Worm (Caenorhabditis elegans) whole organism, L2 larva: ENCODE results near the gene F13H10.3.

Source experiments
- F13H6.1 ChIP-seq: sonication (generic microtip); optimal IDR thresholded peaks from 2 replicates; lab custom pipeline; 2016; ENCODE audit warnings: missing genetic modification characterization, missing compliant biosample characterization
- R02D3.7 ChIP-seq: fragments of 150-350 bp; optimal IDR thresholded peaks from 2 replicates; lab custom pipeline; 2014; ENCODE audit warnings: missing biosample characterization, missing genetic modification characterization
- Y55F3AM.14 ChIP-seq: fragments of 200-800 bp; sonication (Bioruptor generic); optimal IDR thresholded peaks from 2 replicates; lab custom pipeline; 2018; ENCODE audit warnings: mild to moderate bottlenecking, missing genetic modification characterization, missing compliant biosample characterization
- ZK546.5 ChIP-seq: sonication (generic microtip); optimal IDR thresholded peaks from 2 replicates; lab custom pipeline; 2017; ENCODE audit warnings: missing biosample characterization, missing genetic modification characterization
- alr-1 ChIP-seq: fragments of 150-350 bp; optimal IDR thresholded peaks from 2 replicates; lab custom pipeline; 2014; ENCODE audit warnings: missing biosample characterization, missing genetic modification characterization
- aly-2 ChIP-seq: fragments of 150-350 bp; optimal IDR thresholded peaks from 2 replicates; lab custom pipeline; 2014; ENCODE audit warnings: missing biosample characterization, missing genetic modification characterization
- ama-1 ChIP-seq: fragments of 150-350 bp; optimal IDR thresholded peaks from 2 replicates; lab custom pipeline; 2018; ENCODE audit warnings: inconsistent platforms
- blmp-1 ChIP-seq: sonication (generic microtip); optimal IDR thresholded peaks from 2 replicates; lab custom pipeline; 2017; ENCODE audit warnings: missing genetic modification characterization, mild to moderate bottlenecking, missing compliant biosample characterization, antibody characterized with exemption, moderate library complexity; ENCODE audit not compliant: insufficient read depth
- ceh-16 ChIP-seq: fragments of 150-350 bp; optimal IDR thresholded peaks from 2 replicates; lab custom pipeline; 2014; ENCODE audit warnings: missing biosample characterization, missing genetic modification characterization
- ceh-82 ChIP-seq: fragments of 150-350 bp; optimal IDR thresholded peaks from 2 replicates; lab custom pipeline; 2014; ENCODE audit warnings: missing biosample characterization, missing genetic modification characterization
- crh-2 ChIP-seq: sonication (generic microtip); optimal IDR thresholded peaks from 2 replicates; lab custom pipeline; 2017; ENCODE audit warnings: missing biosample characterization, missing genetic modification characterization
- egl-27 ChIP-seq: sonication (generic microtip); optimal IDR thresholded peaks from 3 replicates; lab custom pipeline; 2017; ENCODE audit warnings: missing biosample characterization, missing genetic modification reagents, missing genetic modification characterization
- elt-3 ChIP-seq: sonication (generic microtip); optimal IDR thresholded peaks from 2 replicates; lab custom pipeline; 2017; ENCODE audit warnings: missing biosample characterization, missing genetic modification characterization
- fos-1 ChIP-seq: fragments of 150-350 bp; optimal IDR thresholded peaks from 2 replicates; lab custom pipeline; 2014; ENCODE audit warnings: missing biosample characterization, missing genetic modification characterization
- gmeb-1 ChIP-seq: fragments of 150-350 bp; optimal IDR thresholded peaks from 2 replicates; lab custom pipeline; 2014; ENCODE audit warnings: missing biosample characterization, missing genetic modification characterization
- lin-11 ChIP-seq: fragments of 150-350 bp; sonication (generic microtip); optimal IDR thresholded peaks from 2 replicates; lab custom pipeline; 2014; ENCODE audit warnings: missing biosample characterization, missing genetic modification characterization, inconsistent platforms, mixed read lengths
- lin-13 ChIP-seq: fragments of 150-350 bp; optimal IDR thresholded peaks from 2 replicates; lab custom pipeline; 2014; ENCODE audit warnings: missing biosample characterization, missing genetic modification reagents, missing genetic modification characterization
- lsy-2 ChIP-seq, 2 experiments: fragments of 150-350 bp in 1 of 2; sonication (generic microtip) in 1 of 2; optimal IDR thresholded peaks; 2 replicates each; lab custom pipeline; 2014 to 2017; ENCODE audit warnings: missing biosample characterization in 2 of 2, missing genetic modification characterization in 2 of 2
- mab-5 ChIP-seq: fragments of 150-350 bp; optimal IDR thresholded peaks from 2 replicates; lab custom pipeline; 2014; ENCODE audit warnings: missing biosample characterization, missing genetic modification characterization
- mbf-1 ChIP-seq: sonication (generic microtip); optimal IDR thresholded peaks from 2 replicates; lab custom pipeline; 2017; ENCODE audit warnings: missing biosample characterization, missing genetic modification characterization
- mdl-1 ChIP-seq, 2 experiments: fragments of 150-350 bp in 1 of 2; sonication (generic microtip) in 1 of 2; optimal IDR thresholded peaks; 2 replicates each; lab custom pipeline; 2017; ENCODE audit warnings: missing biosample characterization in 2 of 2, missing genetic modification characterization in 2 of 2
- nhr-10 ChIP-seq: sonication (generic microtip); optimal IDR thresholded peaks from 2 replicates; lab custom pipeline; 2017; ENCODE audit warnings: missing biosample characterization, missing genetic modification characterization
- nhr-11 ChIP-seq: fragments of 150-350 bp; optimal IDR thresholded peaks from 2 replicates; lab custom pipeline; 2014; ENCODE audit warnings: missing biosample characterization, missing genetic modification characterization
- nhr-129 ChIP-seq: fragments of 150-350 bp; optimal IDR thresholded peaks from 2 replicates; lab custom pipeline; 2014; ENCODE audit warnings: missing biosample characterization, missing genetic modification characterization
- nhr-23 ChIP-seq: fragments of 150-350 bp; optimal IDR thresholded peaks from 2 replicates; lab custom pipeline; 2014; ENCODE audit warnings: missing biosample characterization, missing genetic modification reagents, missing genetic modification characterization
- nhr-25 ChIP-seq: fragments of 150-350 bp; sonication (generic microtip); optimal IDR thresholded peaks from 3 replicates; lab custom pipeline; 2014; ENCODE audit warnings: missing biosample characterization, missing genetic modification characterization
- nhr-6 ChIP-seq: fragments of 150-350 bp; optimal IDR thresholded peaks from 2 replicates; lab custom pipeline; 2014; ENCODE audit warnings: missing biosample characterization, missing genetic modification characterization
- nhr-77 ChIP-seq: fragments of 150-350 bp; optimal IDR thresholded peaks from 2 replicates; lab custom pipeline; 2014; ENCODE audit warnings: missing biosample characterization, missing genetic modification characterization
- sem-4 ChIP-seq: fragments of 150-350 bp; optimal IDR thresholded peaks from 2 replicates; lab custom pipeline; 2014; ENCODE audit warnings: missing biosample characterization, missing genetic modification reagents, missing genetic modification characterization
- skn-1 ChIP-seq: sonication (generic microtip); optimal IDR thresholded peaks from 2 replicates; lab custom pipeline; 2017; ENCODE audit warnings: missing biosample characterization, missing genetic modification characterization
- sma-3 ChIP-seq: sonication (generic microtip); optimal IDR thresholded peaks from 2 replicates; lab custom pipeline; 2016; ENCODE audit warnings: missing genetic modification reagents, missing genetic modification characterization, missing compliant biosample characterization
- sma-9 ChIP-seq, 2 experiments: fragments of 150-350 bp in 1 of 2; sonication (generic microtip) in 1 of 2; optimal IDR thresholded peaks; 2 replicates each; lab custom pipeline; 2014 to 2016; ENCODE audit warnings: missing genetic modification characterization in 2 of 2, mild to moderate bottlenecking in 1 of 2, missing biosample characterization in 1 of 2, missing compliant biosample characterization in 1 of 2, missing genetic modification reagents in 1 of 2, moderate library complexity in 1 of 2
- unc-39 ChIP-seq: fragments of 150-350 bp; optimal IDR thresholded peaks from 2 replicates; lab custom pipeline; 2014; ENCODE audit warnings: missing biosample characterization, missing genetic modification characterization
- unc-62 ChIP-seq: fragments of 150-350 bp; optimal IDR thresholded peaks from 2 replicates; lab custom pipeline; 2014; ENCODE audit warnings: missing biosample characterization, missing genetic modification reagents, missing genetic modification characterization
- zag-1 ChIP-seq: fragments of 150-350 bp; optimal IDR thresholded peaks from 2 replicates; lab custom pipeline; 2014; ENCODE audit warnings: missing biosample characterization, missing genetic modification characterization
- ztf-1 ChIP-seq: fragments of 200-800 bp; sonication (Bioruptor generic); conservative IDR thresholded peaks from 2 replicates; pipeline ENCODE4 v1.3.6; 2022; ENCODE audit warnings: missing genetic modification characterization, missing compliant biosample characterization
- ztf-11 ChIP-seq: sonication (generic microtip); optimal IDR thresholded peaks from 2 replicates; lab custom pipeline; 2017; ENCODE audit warnings: missing biosample characterization, missing genetic modification characterization
- ztf-4 ChIP-seq: fragments of 150-350 bp; optimal IDR thresholded peaks from 2 replicates; lab custom pipeline; 2014; ENCODE audit warnings: missing biosample characterization, missing genetic modification characterization

Gene F13H10.3

DNA sequence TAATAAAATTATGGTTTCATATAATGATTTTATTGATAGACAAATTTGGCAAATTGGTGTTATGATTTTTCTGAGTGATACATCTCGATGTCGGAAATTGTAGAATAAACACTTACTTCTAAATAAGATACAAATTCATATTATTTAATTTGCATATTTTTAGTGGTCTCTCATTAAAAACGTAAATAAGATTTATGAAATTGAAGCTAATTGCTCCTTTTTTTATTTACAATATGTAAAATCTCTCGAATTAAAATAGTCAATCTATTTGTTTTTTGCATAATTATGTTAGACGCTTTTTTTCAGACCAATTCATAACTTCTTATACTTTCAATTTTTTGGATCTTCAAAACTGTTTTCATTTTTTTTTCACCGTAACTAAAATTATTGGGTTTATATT, 16.5 kb upstream of the F13H10.3 start, which contains the start of gene hrg-6:
Gene hrg-6 (plus strand): TSS at position 301 of the 400 bp plus-strand sequence.
- no peak for TF ChIP-seq skn-1 (tag; lab: Kevin White, UChicago)
- no peak for TF ChIP-seq ceh-16 (tag; lab: Kevin White, UChicago)
- no peak for TF ChIP-seq lin-11
- TF ChIP-seq F13H6.1 (tag; lab: Kevin White, UChicago) = no peak
- TF ChIP-seq zag-1 (tag; lab: Kevin White, UChicago) = no peak
- TF ChIP-seq Y55F3AM.14 (GFP tag; lab: Kevin White, UChicago) = no peak
- TF ChIP-seq lin-13 = no peak
- TF ChIP-seq alr-1 (tag; lab: Kevin White, UChicago) = no peak
- TF ChIP-seq R02D3.7 (tag; lab: Kevin White, UChicago) = no peak
- no peak for TF ChIP-seq mdl-1 (tag; optimal IDR thresholded peaks at IDR 0.05; lab: Kevin White, UChicago)
- no peak for TF ChIP-seq ztf-1 (GFP tag; lab: Robert Waterston, UW)
- TF ChIP-seq ZK546.5 (tag; lab: Kevin White, UChicago) = no peak
- TF ChIP-seq nhr-77 = no peak
- no peak for TF ChIP-seq ama-1 (lab: Kevin White, UChicago)
- TF ChIP-seq nhr-129 (tag; lab: Kevin White, UChicago) = no peak
- TF ChIP-seq nhr-10 (tag; lab: Kevin White, UChicago) = no peak
- TF ChIP-seq nhr-23 = no peak
- TF ChIP-seq ztf-11 (tag; lab: Kevin White, UChicago) = no peak

DNA sequence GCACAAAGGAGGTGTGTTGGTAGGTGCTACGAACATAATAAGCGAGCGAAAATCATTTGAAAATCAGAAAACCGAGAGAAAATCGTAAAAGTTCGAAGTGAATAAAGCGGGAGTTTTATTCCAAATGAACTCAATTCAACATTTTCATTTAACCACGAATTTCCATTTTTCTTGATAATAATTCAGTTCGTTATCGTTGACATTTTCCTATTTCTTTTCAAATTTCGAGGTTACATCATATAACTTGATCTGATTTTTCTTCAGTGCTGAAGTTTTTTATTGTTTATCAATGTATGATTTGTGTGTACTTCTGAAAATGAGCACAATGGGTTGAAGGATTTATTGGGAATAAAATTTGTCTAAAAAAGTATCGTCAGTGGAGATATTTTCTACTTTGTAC, 15.9 kb upstream of the F13H10.3 start:
- no peak for TF ChIP-seq aly-2 (tag; lab: Kevin White, UChicago)
- TF ChIP-seq nhr-6 (tag; lab: Kevin White, UChicago) = no peak
- peak; percentile 57 for TF ChIP-seq nhr-129 (tag; lab: Kevin White, UChicago)
- peak; percentile 50 for TF ChIP-seq crh-2
- TF ChIP-seq fos-1 (tag; lab: Kevin White, UChicago) = peak; percentile 83
- peak; percentile 20 for TF ChIP-seq gmeb-1 (tag; lab: Kevin White, UChicago)

DNA sequence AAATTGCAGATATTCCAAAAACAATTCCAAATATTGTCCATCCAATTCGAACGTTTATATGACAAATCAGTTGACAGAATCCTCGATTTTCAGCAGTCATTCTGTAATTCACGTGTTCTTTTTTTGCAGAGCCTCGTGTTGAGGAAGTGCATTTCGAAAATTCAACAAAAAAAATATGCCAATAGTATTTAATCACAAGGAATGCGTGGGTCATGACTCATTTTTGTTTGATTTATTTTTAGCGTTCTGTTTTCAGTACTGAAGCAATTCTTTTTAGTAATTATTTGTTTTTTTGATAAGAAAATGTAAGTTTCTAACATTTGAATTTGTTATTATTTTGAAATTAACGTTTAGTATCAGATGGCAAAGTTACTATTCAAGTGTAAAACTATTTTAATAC, 15.1 kb upstream of the F13H10.3 start, which contains the start of gene hrg-4:
Gene hrg-4 (minus strand): TSS at position 101 of the 400 bp plus-strand sequence.
- TF ChIP-seq mab-5 (tag; lab: Kevin White, UChicago) = no peak

DNA sequence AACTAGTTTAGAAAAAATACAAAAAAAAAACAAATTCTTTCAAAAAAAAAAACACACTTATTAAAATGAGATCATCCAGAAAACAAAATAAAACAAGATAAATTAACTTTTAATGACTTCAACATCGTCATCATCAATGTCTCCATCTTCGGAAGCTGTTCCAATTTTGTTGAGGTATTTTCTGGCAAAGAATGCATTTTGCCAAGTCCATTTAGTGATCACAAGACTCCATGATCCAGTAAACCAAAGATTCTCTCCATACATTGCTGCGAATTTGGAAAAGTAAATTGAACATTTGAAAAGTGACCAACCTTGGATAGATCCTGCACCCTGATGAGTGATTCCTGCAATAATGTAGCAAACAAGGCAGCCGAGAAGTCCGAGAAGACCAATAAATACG, 14.4 kb upstream of the F13H10.3 start:
- no peak for TF ChIP-seq Y55F3AM.14 (GFP tag; lab: Kevin White, UChicago)
- TF ChIP-seq skn-1 (tag; lab: Kevin White, UChicago) = no peak
- no peak for TF ChIP-seq fos-1 (tag; lab: Kevin White, UChicago)
- TF ChIP-seq ZK546.5 (tag; lab: Kevin White, UChicago) = no peak
- no peak for TF ChIP-seq ceh-82 (tag; lab: Kevin White, UChicago)
- TF ChIP-seq mbf-1 = no peak
- no peak for TF ChIP-seq ztf-4 (tag; lab: Kevin White, UChicago)
- TF ChIP-seq nhr-129 (tag; lab: Kevin White, UChicago) = no peak
- no peak for TF ChIP-seq nhr-25 (tag; lab: Kevin White, UChicago)
- TF ChIP-seq nhr-23 = no peak
- no peak for TF ChIP-seq lin-13
- TF ChIP-seq unc-62 (GFP tag; lab: Kevin White, UChicago) = no peak
- TF ChIP-seq ceh-16 (tag; lab: Kevin White, UChicago) = no peak
- no peak for TF ChIP-seq nhr-11
- TF ChIP-seq F13H6.1 (tag; lab: Kevin White, UChicago) = no peak
- no peak for TF ChIP-seq zag-1 (tag; lab: Kevin White, UChicago)

DNA sequence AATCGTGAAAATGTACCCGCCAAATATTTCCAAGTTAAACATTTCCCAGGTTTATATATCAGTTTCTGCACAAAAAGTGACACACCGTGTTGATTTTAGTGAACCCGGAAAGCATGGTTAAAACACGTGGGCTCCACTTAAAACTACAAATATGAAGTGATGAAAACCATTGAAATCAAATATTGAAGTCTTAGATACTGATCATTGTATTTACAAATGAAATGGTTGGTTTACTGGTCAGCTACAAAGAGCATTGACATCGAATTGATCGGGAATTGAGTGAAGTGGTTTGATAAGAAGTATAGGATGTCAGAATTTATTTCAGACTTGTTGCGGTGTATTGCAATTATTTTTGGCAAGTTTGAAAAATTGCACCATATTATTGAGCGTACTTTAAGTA, 13.7 kb upstream of the F13H10.3 start, which contains the start of gene hrg-5:
Gene hrg-5 (minus strand): TSS at position 17 of the 400 bp plus-strand sequence.
- TF ChIP-seq sma-9 (GFP tag; optimal IDR thresholded peaks at IDR 0.05; lab: Kevin White, UChicago) (peak; percentile 66), sma-9 (tag; optimal IDR thresholded peaks at IDR 0.05; lab: Kevin White, UChicago) (no peak), ama-1 (lab: Kevin White, UChicago) (no peak), crh-2 (peak; percentile 19)

DNA sequence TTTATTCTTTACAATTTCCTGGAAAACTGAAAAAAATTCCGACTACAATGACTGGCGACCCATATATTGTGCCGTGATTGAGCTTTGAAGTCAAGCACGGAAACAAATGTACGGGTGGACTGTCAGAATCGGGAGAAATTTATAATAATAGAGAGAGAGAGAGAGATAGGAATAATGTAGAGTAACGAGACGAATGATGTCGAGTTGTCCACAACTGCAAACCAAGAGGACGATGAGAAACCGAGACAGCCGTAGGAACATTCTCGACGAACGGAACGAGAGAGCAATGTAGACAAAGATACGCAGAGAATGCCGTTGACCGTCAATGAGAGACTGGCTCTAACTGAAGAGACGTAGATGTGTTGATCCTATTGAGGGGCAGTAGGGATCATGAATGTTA, 11.8 kb upstream of the F13H10.3 start:
- TF ChIP-seq lsy-2 (tag; optimal IDR thresholded peaks at IDR 0.05; lab: Kevin White, UChicago) (peak; percentile 57 to 90), skn-1 (tag; lab: Kevin White, UChicago) (peak; percentile 51), ceh-82 (tag; lab: Kevin White, UChicago) (no peak), R02D3.7 (tag; lab: Kevin White, UChicago) (no peak), sma-9 (GFP tag; optimal IDR thresholded peaks at IDR 0.05; lab: Kevin White, UChicago) (peak; percentile 90), sma-9 (tag; optimal IDR thresholded peaks at IDR 0.05; lab: Kevin White, UChicago) (no peak), lin-13 (peak; percentile 80), sma-3 (GFP tag; lab: Kevin White, UChicago) (peak; percentile 89), nhr-23 (no peak), fos-1 (tag; lab: Kevin White, UChicago) (peak; percentile 92), nhr-6 (tag; lab: Kevin White, UChicago) (peak; percentile 80), ama-1 (lab: Kevin White, UChicago) (peak; percentile 97), elt-3 (tag; lab: Kevin White, UChicago) (no peak), nhr-25 (tag; lab: Kevin White, UChicago) (peak; percentile 73), mab-5 (tag; lab: Kevin White, UChicago) (peak; percentile 42), zag-1 (tag; lab: Kevin White, UChicago) (peak; percentile 94), alr-1 (tag; lab: Kevin White, UChicago) (no peak), sem-4 (tag; lab: Kevin White, UChicago) (peak; percentile 89), lin-11 (peak; percentile 58), mdl-1 (tag; optimal IDR thresholded peaks at IDR 0.05; lab: Kevin White, UChicago) (peak; percentile 13 to 47), blmp-1 (tag; lab: Kevin White, UChicago) (peak; percentile 30), unc-39 (no peak), F13H6.1 (tag; lab: Kevin White, UChicago) (peak; percentile 92), ztf-4 (tag; lab: Kevin White, UChicago) (peak; percentile 75), egl-27 (peak; percentile 84), aly-2 (tag; lab: Kevin White, UChicago) (no peak)
